Worm (Caenorhabditis elegans): ENCODE measurements around the gene dod-23.

ce11 chrII:8412935-8413334, 14.0 kb upstream of the dod-23 start:
- no peak for TF ChIP-seq blmp-1 (tag; optimal IDR thresholded peaks at IDR 0.05; ENCODE audit: insufficient read depth)
- no peak for TF ChIP-seq lin-13 (GFP tag; optimal IDR thresholded peaks at IDR 0.05)
- no peak for TF ChIP-seq mab-5 (tag; optimal IDR thresholded peaks at IDR 0.05)
- no peak for TF ChIP-seq snpc-4 (tag; optimal IDR thresholded peaks at IDR 0.05)
